Fruit fly (Drosophila melanogaster): ENCODE data around the gene CG15385.

The CG15385 gene

dm6 chr2L:2164520-2165237 is 47.7 kb downstream of the CG15385 start (continued):
- TF ChIP-seq Spps (tag; optimal IDR thresholded peaks at IDR 0.05) (peak; percentile 75), gt (GFP tag; IDR thresholded peaks at IDR 0.05) (peak; percentile 56), CG2199 (GFP tag; IDR thresholded peaks at IDR 0.05) (peak; percentile 66; the same call in 2 of the 3 replicates), CG33213 (GFP tag; optimal IDR thresholded peaks at IDR 0.05) (peak; percentile 42), ap (GFP tag; IDR thresholded peaks at IDR 0.05) (no peak; the same call in 1 of the 2 replicates), Ptx1 (GFP tag; IDR thresholded peaks at IDR 0.05) (0 out of 2 replicates have a peak, but pooled peaks have one; percentile 25), CG10267 (tag; optimal IDR thresholded peaks at IDR 0.05) (peak; percentile 80), CG7357 (GFP tag; IDR thresholded peaks at IDR 0.05) (peak; percentile 7; the same call in 1 of the 3 replicates), H2.0 (GFP tag; IDR thresholded peaks at IDR 0.05) (peak; percentile 44; the same call in 1 of the 2 replicates), scrt (GFP tag; optimal IDR thresholded peaks at IDR 0.05) (no peak), CG15514 (GFP tag; optimal IDR thresholded peaks at IDR 0.05) (no peak), tap (tag; optimal IDR thresholded peaks at IDR 0.05) (peak; percentile 38), Dfd (GFP tag; optimal IDR thresholded peaks at IDR 0.05) (no peak), psq (GFP tag; optimal IDR thresholded peaks at IDR 0.05) (peak; percentile 70), Doc3 (GFP tag; IDR thresholded peaks at IDR 0.05; ENCODE audit: partially characterized antibody) (no peak), ac (GFP tag; optimal IDR thresholded peaks at IDR 0.05) (peak; percentile 64), NfI (GFP tag; optimal IDR thresholded peaks at IDR 0.05) (no peak), mirr (GFP tag; optimal IDR thresholded peaks at IDR 0.05) (no peak), CG1233 (GFP tag; optimal IDR thresholded peaks at IDR 0.05) (peak; percentile 43), toy (GFP tag; IDR thresholded peaks at IDR 0.05) (no peak), slbo (GFP tag; IDR thresholded peaks at IDR 0.05) (no peak), Blimp-1 (GFP tag; optimal IDR thresholded peaks at IDR 0.05) (peak; percentile 63), Rfx (GFP tag; IDR thresholded peaks at IDR 0.05) (no peak), Meics (GFP tag; optimal IDR thresholded peaks at IDR 0.05) (no peak), Drgx (GFP tag; IDR thresholded peaks at IDR 0.05) (peak; percentile 75), Ets65A (GFP tag) (peak; percentile 76), CG16815 (GFP tag; optimal IDR thresholded peaks at IDR 0.05) (peak; percentile 77), btn (GFP tag; optimal IDR thresholded peaks at IDR 0.05) (peak; percentile 70), D (optimal IDR thresholded peaks at IDR 0.05) (peak; percentile 94), D (GFP tag; optimal IDR thresholded peaks at IDR 0.05) (peak; percentile 76), CG9215 (GFP tag; IDR thresholded peaks at IDR 0.05) (no peak), salm (tag; optimal IDR thresholded peaks at IDR 0.05) (peak; percentile 48), HmgD (GFP tag; optimal IDR thresholded peaks at IDR 0.05) (peak; percentile 11), Opbp (GFP tag; IDR thresholded peaks at IDR 0.05; ENCODE audit: partially characterized antibody) (no peak), CG12391 (tag; optimal IDR thresholded peaks at IDR 0.05) (peak; percentile 74), schlank (tag; optimal IDR thresholded peaks at IDR 0.05) (no peak), CG11504 (tag; optimal IDR thresholded peaks at IDR 0.05) (peak; percentile 44), ham (GFP tag; IDR thresholded peaks at IDR 0.05) (no peak), ssp (GFP tag; IDR thresholded peaks at IDR 0.05) (0 out of 2 replicates have a peak, but pooled peaks have one; percentile 15), prd (optimal IDR thresholded peaks at IDR 0.05) (no peak), prd (GFP tag; IDR thresholded peaks at IDR 0.05) (peak; percentile 96), CG4282 (GFP tag; optimal IDR thresholded peaks at IDR 0.05) (no peak), nmo (GFP tag; optimal IDR thresholded peaks at IDR 0.05) (peak; percentile 83), CG9932 (GFP tag; IDR thresholded peaks at IDR 0.05) (no peak), Adf1 (GFP tag; IDR thresholded peaks at IDR 0.05) (no peak), Awh (GFP tag; IDR thresholded peaks at IDR 0.05) (peak; percentile 63), fd102C (GFP tag; optimal IDR thresholded peaks at IDR 0.05) (peak; percentile 94), CG32532 (GFP tag; IDR thresholded peaks at IDR 0.05) (peak; percentile 31; the same call in 1 of the 2 replicates), pfk (GFP tag; optimal IDR thresholded peaks at IDR 0.05) (no peak), Sin3A (optimal IDR thresholded peaks at IDR 0.05) (no peak), ERR (GFP tag; optimal IDR thresholded peaks at IDR 0.05) (no peak)
